Worm (Caenorhabditis elegans) whole organism, L2 larva: ENCODE measurements around the gene F54C9.3.

Source experiments
- F13H6.1 ChIP-seq: sonication (generic microtip); optimal IDR thresholded peaks from 2 replicates; lab custom pipeline; 2016; ENCODE audit warnings: missing genetic modification characterization, missing compliant biosample characterization
- R02D3.7 ChIP-seq: fragments of 150-350 bp; optimal IDR thresholded peaks from 2 replicates; lab custom pipeline; 2014; ENCODE audit warnings: missing biosample characterization, missing genetic modification characterization
- Y55F3AM.14 ChIP-seq: fragments of 200-800 bp; sonication (Bioruptor generic); optimal IDR thresholded peaks from 2 replicates; lab custom pipeline; 2018; ENCODE audit warnings: mild to moderate bottlenecking, missing genetic modification characterization, missing compliant biosample characterization
- ZK546.5 ChIP-seq: sonication (generic microtip); optimal IDR thresholded peaks from 2 replicates; lab custom pipeline; 2017; ENCODE audit warnings: missing biosample characterization, missing genetic modification characterization
- alr-1 ChIP-seq: fragments of 150-350 bp; optimal IDR thresholded peaks from 2 replicates; lab custom pipeline; 2014; ENCODE audit warnings: missing biosample characterization, missing genetic modification characterization
- aly-2 ChIP-seq: fragments of 150-350 bp; optimal IDR thresholded peaks from 2 replicates; lab custom pipeline; 2014; ENCODE audit warnings: missing biosample characterization, missing genetic modification characterization
- ama-1 ChIP-seq: fragments of 150-350 bp; optimal IDR thresholded peaks from 2 replicates; lab custom pipeline; 2018; ENCODE audit warnings: inconsistent platforms
- blmp-1 ChIP-seq: sonication (generic microtip); optimal IDR thresholded peaks from 2 replicates; lab custom pipeline; 2017; ENCODE audit warnings: missing genetic modification characterization, mild to moderate bottlenecking, missing compliant biosample characterization, antibody characterized with exemption, moderate library complexity; ENCODE audit not compliant: insufficient read depth
- ceh-16 ChIP-seq: fragments of 150-350 bp; optimal IDR thresholded peaks from 2 replicates; lab custom pipeline; 2014; ENCODE audit warnings: missing biosample characterization, missing genetic modification characterization
- ceh-82 ChIP-seq: fragments of 150-350 bp; optimal IDR thresholded peaks from 2 replicates; lab custom pipeline; 2014; ENCODE audit warnings: missing biosample characterization, missing genetic modification characterization
- crh-2 ChIP-seq: sonication (generic microtip); optimal IDR thresholded peaks from 2 replicates; lab custom pipeline; 2017; ENCODE audit warnings: missing biosample characterization, missing genetic modification characterization
- dmd-4 ChIP-seq: sonication (generic microtip); optimal IDR thresholded peaks from 2 replicates; lab custom pipeline; 2017; ENCODE audit warnings: missing biosample characterization, missing genetic modification characterization
- egl-27 ChIP-seq: sonication (generic microtip); optimal IDR thresholded peaks from 3 replicates; lab custom pipeline; 2017; ENCODE audit warnings: missing biosample characterization, missing genetic modification reagents, missing genetic modification characterization
- elt-1 ChIP-seq: fragments of 150-350 bp; optimal IDR thresholded peaks from 2 replicates; lab custom pipeline; 2014; ENCODE audit warnings: missing biosample characterization, missing genetic modification characterization
- elt-3 ChIP-seq: sonication (generic microtip); optimal IDR thresholded peaks from 2 replicates; lab custom pipeline; 2017; ENCODE audit warnings: missing biosample characterization, missing genetic modification characterization
- fos-1 ChIP-seq: fragments of 150-350 bp; optimal IDR thresholded peaks from 2 replicates; lab custom pipeline; 2014; ENCODE audit warnings: missing biosample characterization, missing genetic modification characterization
- gmeb-1 ChIP-seq: fragments of 150-350 bp; optimal IDR thresholded peaks from 2 replicates; lab custom pipeline; 2014; ENCODE audit warnings: missing biosample characterization, missing genetic modification characterization
- lin-11 ChIP-seq: fragments of 150-350 bp; sonication (generic microtip); optimal IDR thresholded peaks from 2 replicates; lab custom pipeline; 2014; ENCODE audit warnings: missing biosample characterization, missing genetic modification characterization, inconsistent platforms, mixed read lengths
- lin-39 ChIP-seq: fragments of 150-350 bp; optimal IDR thresholded peaks from 2 replicates; lab custom pipeline; 2014; ENCODE audit warnings: missing biosample characterization, missing genetic modification reagents, missing genetic modification characterization
- lsy-2 ChIP-seq, 2 experiments: fragments of 150-350 bp in 1 of 2; sonication (generic microtip) in 1 of 2; optimal IDR thresholded peaks; 2 replicates each; lab custom pipeline; 2014 to 2017; ENCODE audit warnings: missing biosample characterization in 2 of 2, missing genetic modification characterization in 2 of 2
- mab-5 ChIP-seq: fragments of 150-350 bp; optimal IDR thresholded peaks from 2 replicates; lab custom pipeline; 2014; ENCODE audit warnings: missing biosample characterization, missing genetic modification characterization
- mbf-1 ChIP-seq: sonication (generic microtip); optimal IDR thresholded peaks from 2 replicates; lab custom pipeline; 2017; ENCODE audit warnings: missing biosample characterization, missing genetic modification characterization
- mdl-1 ChIP-seq, 2 experiments: fragments of 150-350 bp in 1 of 2; sonication (generic microtip) in 1 of 2; optimal IDR thresholded peaks; 2 replicates each; lab custom pipeline; 2017; ENCODE audit warnings: missing biosample characterization in 2 of 2, missing genetic modification characterization in 2 of 2
- nhr-10 ChIP-seq: sonication (generic microtip); optimal IDR thresholded peaks from 2 replicates; lab custom pipeline; 2017; ENCODE audit warnings: missing biosample characterization, missing genetic modification characterization
- nhr-11 ChIP-seq: fragments of 150-350 bp; optimal IDR thresholded peaks from 2 replicates; lab custom pipeline; 2014; ENCODE audit warnings: missing biosample characterization, missing genetic modification characterization
- nhr-21 ChIP-seq: fragments of 150-350 bp; optimal IDR thresholded peaks from 2 replicates; lab custom pipeline; 2014; ENCODE audit warnings: missing biosample characterization, missing genetic modification characterization
- nhr-23 ChIP-seq: fragments of 150-350 bp; optimal IDR thresholded peaks from 2 replicates; lab custom pipeline; 2014; ENCODE audit warnings: missing biosample characterization, missing genetic modification reagents, missing genetic modification characterization
- nhr-237 ChIP-seq: fragments of 150-350 bp; optimal IDR thresholded peaks from 2 replicates; lab custom pipeline; 2014; ENCODE audit warnings: missing biosample characterization, missing genetic modification characterization
- nhr-25 ChIP-seq: fragments of 150-350 bp; sonication (generic microtip); optimal IDR thresholded peaks from 3 replicates; lab custom pipeline; 2014; ENCODE audit warnings: missing biosample characterization, missing genetic modification characterization
- nhr-6 ChIP-seq: fragments of 150-350 bp; optimal IDR thresholded peaks from 2 replicates; lab custom pipeline; 2014; ENCODE audit warnings: missing biosample characterization, missing genetic modification characterization
- nhr-77 ChIP-seq: fragments of 150-350 bp; optimal IDR thresholded peaks from 2 replicates; lab custom pipeline; 2014; ENCODE audit warnings: missing biosample characterization, missing genetic modification characterization
- peb-1 ChIP-seq: fragments of 150-350 bp; optimal IDR thresholded peaks from 2 replicates; lab custom pipeline; 2014; ENCODE audit warnings: missing biosample characterization, missing genetic modification characterization
- sem-4 ChIP-seq: fragments of 150-350 bp; optimal IDR thresholded peaks from 2 replicates; lab custom pipeline; 2014; ENCODE audit warnings: missing biosample characterization, missing genetic modification reagents, missing genetic modification characterization
- skn-1 ChIP-seq: sonication (generic microtip); optimal IDR thresholded peaks from 2 replicates; lab custom pipeline; 2017; ENCODE audit warnings: missing biosample characterization, missing genetic modification characterization
- sma-3 ChIP-seq: sonication (generic microtip); optimal IDR thresholded peaks from 2 replicates; lab custom pipeline; 2016; ENCODE audit warnings: missing genetic modification reagents, missing genetic modification characterization, missing compliant biosample characterization
- sma-9 ChIP-seq, 2 experiments: fragments of 150-350 bp in 1 of 2; sonication (generic microtip) in 1 of 2; optimal IDR thresholded peaks; 2 replicates each; lab custom pipeline; 2014 to 2016; ENCODE audit warnings: missing genetic modification characterization in 2 of 2, mild to moderate bottlenecking in 1 of 2, missing biosample characterization in 1 of 2, missing compliant biosample characterization in 1 of 2, missing genetic modification reagents in 1 of 2, moderate library complexity in 1 of 2
- unc-39 ChIP-seq: fragments of 150-350 bp; optimal IDR thresholded peaks from 2 replicates; lab custom pipeline; 2014; ENCODE audit warnings: missing biosample characterization, missing genetic modification characterization
- unc-55 ChIP-seq: fragments of 150-350 bp; sonication (generic microtip); optimal IDR thresholded peaks from 3 replicates; lab custom pipeline; 2014; ENCODE audit warnings: missing biosample characterization, missing genetic modification reagents, missing genetic modification characterization
- unc-62 ChIP-seq: fragments of 150-350 bp; optimal IDR thresholded peaks from 2 replicates; lab custom pipeline; 2014; ENCODE audit warnings: missing biosample characterization, missing genetic modification reagents, missing genetic modification characterization
- zag-1 ChIP-seq: fragments of 150-350 bp; optimal IDR thresholded peaks from 2 replicates; lab custom pipeline; 2014; ENCODE audit warnings: missing biosample characterization, missing genetic modification characterization
- ztf-1 ChIP-seq: fragments of 200-800 bp; sonication (Bioruptor generic); conservative IDR thresholded peaks from 2 replicates; pipeline ENCODE4 v1.3.6; 2022; ENCODE audit warnings: missing genetic modification characterization, missing compliant biosample characterization
- ztf-11 ChIP-seq: sonication (generic microtip); optimal IDR thresholded peaks from 2 replicates; lab custom pipeline; 2017; ENCODE audit warnings: missing biosample characterization, missing genetic modification characterization
- ztf-4 ChIP-seq: fragments of 150-350 bp; optimal IDR thresholded peaks from 2 replicates; lab custom pipeline; 2014; ENCODE audit warnings: missing biosample characterization, missing genetic modification characterization

Gene F54C9.3

ce11 chrII:8569038-8569977 is 2.7 kb upstream of the F54C9.3 start, which contains the start of the genes col-38 and rpl-5 (continued):
- TF ChIP-seq sem-4 (tag; lab: Kevin White, UChicago), result peak; percentile 74
- peak; percentile 81 for TF ChIP-seq fos-1 (tag; lab: Kevin White, UChicago)
- TF ChIP-seq nhr-25, result peak; percentile 87
- TF ChIP-seq ama-1, result peak; percentile 78
- TF ChIP-seq ztf-1, result no peak
- no peak for TF ChIP-seq elt-1
- TF ChIP-seq nhr-21 (tag; lab: Kevin White, UChicago), result peak; percentile 81
- TF ChIP-seq lin-39 (tag; lab: Kevin White, UChicago), result no peak
- no peak for TF ChIP-seq ztf-11 (tag; lab: Kevin White, UChicago)
- TF ChIP-seq ztf-4 (tag; lab: Kevin White, UChicago), result peak; percentile 71
- no peak for TF ChIP-seq egl-27 (tag; lab: Kevin White, UChicago)
- no peak for TF ChIP-seq nhr-77 (tag; lab: Kevin White, UChicago)
- TF ChIP-seq ceh-16 (tag; lab: Kevin White, UChicago), result peak; percentile 66
- TF ChIP-seq R02D3.7 (tag; lab: Kevin White, UChicago), result peak; percentile 5
- TF ChIP-seq, all 48 proteins: peak for 29

ce11 chrII:8568234-8568969 is 1.7 kb upstream of the F54C9.3 start:
- TF ChIP-seq ztf-1, result no peak
- no peak for TF ChIP-seq sem-4 (tag; lab: Kevin White, UChicago)
- no peak for TF ChIP-seq mbf-1
- no peak for TF ChIP-seq aly-2 (tag; lab: Kevin White, UChicago)
- no peak for TF ChIP-seq egl-27 (tag; lab: Kevin White, UChicago)
- TF ChIP-seq ZK546.5, result no peak
- no peak for TF ChIP-seq nhr-25
- TF ChIP-seq R02D3.7 (tag; lab: Kevin White, UChicago), result no peak
- no peak for TF ChIP-seq lin-39 (tag; lab: Kevin White, UChicago)
- TF ChIP-seq unc-55, result no peak
- no peak for TF ChIP-seq dmd-4 (tag; lab: Kevin White, UChicago)
- no peak for TF ChIP-seq lin-11 (tag; lab: Kevin White, UChicago)
- TF ChIP-seq gmeb-1 (tag; lab: Kevin White, UChicago), result no peak
- TF ChIP-seq F13H6.1 (tag; lab: Kevin White, UChicago), result no peak
- no peak for TF ChIP-seq mab-5
- TF ChIP-seq crh-2 (tag; lab: Kevin White, UChicago), result no peak
- no peak for TF ChIP-seq ceh-82
- no peak for TF ChIP-seq Y55F3AM.14
- TF ChIP-seq ceh-16 (tag; lab: Kevin White, UChicago), result no peak
- TF ChIP-seq, all 48 proteins: peak for 0

ce11 chrII:8566039-8566438 is 617 bp downstream of the F54C9.3 start, which contains the start of gene stc-1:
Gene stc-1 (minus strand): TSS chrII:8566139.
- TF ChIP-seq fos-1 (tag; lab: Kevin White, UChicago) (no peak), mab-5 (no peak), peb-1 (no peak), zag-1 (tag; lab: Kevin White, UChicago) (no peak), skn-1 (tag; lab: Kevin White, UChicago) (no peak), ceh-16 (tag; lab: Kevin White, UChicago) (no peak), nhr-23 (no peak), nhr-10 (tag; lab: Kevin White, UChicago) (no peak), sma-9 (GFP tag; optimal IDR thresholded peaks at IDR 0.05; lab: Kevin White, UChicago) (no peak), sma-9 (tag; optimal IDR thresholded peaks at IDR 0.05; lab: Kevin White, UChicago) (no peak), nhr-11 (tag; lab: Kevin White, UChicago) (no peak), R02D3.7 (tag; lab: Kevin White, UChicago) (no peak), blmp-1 (tag; lab: Kevin White, UChicago) (no peak), ceh-82 (no peak), nhr-6 (tag; lab: Kevin White, UChicago) (no peak), crh-2 (tag; lab: Kevin White, UChicago) (peak; percentile 43), F13H6.1 (tag; lab: Kevin White, UChicago) (no peak), nhr-25 (no peak), unc-55 (peak; percentile 41), nhr-21 (tag; lab: Kevin White, UChicago) (no peak), dmd-4 (tag; lab: Kevin White, UChicago) (no peak), mbf-1 (no peak), mdl-1 (tag; optimal IDR thresholded peaks at IDR 0.05; lab: Kevin White, UChicago) (no peak), unc-39 (tag; lab: Kevin White, UChicago) (no peak), unc-62 (GFP tag; lab: Kevin White, UChicago) (no peak), nhr-237 (tag; lab: Kevin White, UChicago) (no peak), ztf-1 (no peak), sma-3 (GFP tag; lab: Kevin White, UChicago) (peak; percentile 13), elt-3 (tag; lab: Kevin White, UChicago) (no peak), aly-2 (tag; lab: Kevin White, UChicago) (no peak), lsy-2 (tag; optimal IDR thresholded peaks at IDR 0.05; lab: Kevin White, UChicago) (peak in 1 of 2 experiments; percentile 58), ZK546.5 (no peak), sem-4 (tag; lab: Kevin White, UChicago) (no peak), ztf-11 (tag; lab: Kevin White, UChicago) (no peak), nhr-77 (tag; lab: Kevin White, UChicago) (no peak), egl-27 (tag; lab: Kevin White, UChicago) (no peak), lin-11 (tag; lab: Kevin White, UChicago) (no peak), alr-1 (tag; lab: Kevin White, UChicago) (no peak)
